Worm (Caenorhabditis elegans): ENCODE results near the gene bgnt-1.4.

Gene bgnt-1.4

ce11 chrV:4791569-4791968, 30.8 kb downstream of the bgnt-1.4 start, which contains the start of gene R02F11.11:
Gene R02F11.11, plus strand, starts transcription at chrV:4791869.
- TF ChIP-seq R02D3.7 (tag; optimal IDR thresholded peaks at IDR 0.05) = no peak
- no peak for TF ChIP-seq egl-27 (tag; optimal IDR thresholded peaks at IDR 0.05)
- TF ChIP-seq mdl-1 (tag; optimal IDR thresholded peaks at IDR 0.05) = no peak

ce11 chrV:4794308-4794707, 33.5 kb downstream of the bgnt-1.4 start, which contains the start of gene R02F11.2:
Gene R02F11.2, plus strand, starts transcription at chrV:4794599.
- TF ChIP-seq fkh-2 (tag; optimal IDR thresholded peaks at IDR 0.05) (no peak), daf-12 (tag; optimal IDR thresholded peaks at IDR 0.05) (no peak), nhr-11 (tag; optimal IDR thresholded peaks at IDR 0.05) (peak; percentile 45)

- no peak for TF ChIP-seq nhr-237 (tag; optimal IDR thresholded peaks at IDR 0.05)
- TF ChIP-seq ZK546.5 (tag; optimal IDR thresholded peaks at IDR 0.05) = no peak
- TF ChIP-seq ceh-16 (tag; optimal IDR thresholded peaks at IDR 0.05) = no peak
- no peak for TF ChIP-seq pha-4 (tag; optimal IDR thresholded peaks at IDR 0.05)
- TF ChIP-seq tbx-2 (tag; optimal IDR thresholded peaks at IDR 0.05) = no peak
- no peak for TF ChIP-seq pqm-1 (tag; optimal IDR thresholded peaks at IDR 0.05)
- no peak for TF ChIP-seq elt-3 (tag; optimal IDR thresholded peaks at IDR 0.05)
- no peak for TF ChIP-seq lin-15B (tag; optimal IDR thresholded peaks at IDR 0.05)
- no peak for TF ChIP-seq unc-62 (GFP tag; optimal IDR thresholded peaks at IDR 0.05)
- TF ChIP-seq sea-2 (GFP tag; optimal IDR thresholded peaks at IDR 0.05) = no peak
- TF ChIP-seq ceh-82 (tag; optimal IDR thresholded peaks at IDR 0.05) = no peak
- no peak for TF ChIP-seq nhr-11 (tag; optimal IDR thresholded peaks at IDR 0.05)
- TF ChIP-seq nhr-76 (tag; optimal IDR thresholded peaks at IDR 0.05) = no peak
- no peak for TF ChIP-seq egl-5 (tag; optimal IDR thresholded peaks at IDR 0.05)
- TF ChIP-seq hmg-11 (tag; optimal IDR thresholded peaks at IDR 0.05) = no peak
- no peak for TF ChIP-seq nhr-77 (tag; optimal IDR thresholded peaks at IDR 0.05)
- TF ChIP-seq nhr-12 (tag; optimal IDR thresholded peaks at IDR 0.05) = no peak
- TF ChIP-seq fos-1 (tag; optimal IDR thresholded peaks at IDR 0.05) = no peak
- no peak for TF ChIP-seq nhr-28 (tag; optimal IDR thresholded peaks at IDR 0.05)
Measured at ce11 chrV:4800794-4801193, 40.0 kb downstream of the bgnt-1.4 start, which contains the start of gene R02F11.1. Gene R02F11.1, plus strand, starts transcription at chrV:4801094.

ce11 chrV:4801943-4802342, 41.2 kb downstream of the bgnt-1.4 start:
- TF ChIP-seq nfya-1 (tag; optimal IDR thresholded peaks at IDR 0.05; ENCODE audit: insufficient read depth) (no peak), nhr-67 (tag; optimal IDR thresholded peaks at IDR 0.05) (no peak), aly-2 (tag; optimal IDR thresholded peaks at IDR 0.05) (no peak), mdl-1 (tag; optimal IDR thresholded peaks at IDR 0.05) (no peak), elt-2 (tag; optimal IDR thresholded peaks at IDR 0.05) (no peak), elt-3 (tag; optimal IDR thresholded peaks at IDR 0.05) (no peak), egl-5 (tag; optimal IDR thresholded peaks at IDR 0.05) (no peak), ZK546.5 (tag; optimal IDR thresholded peaks at IDR 0.05) (no peak), ceh-9 (tag; optimal IDR thresholded peaks at IDR 0.05) (no peak)

ce11 chrV:4805847-4806246, 45.1 kb downstream of the bgnt-1.4 start, which contains the start of gene R02F11.3:
Gene R02F11.3, minus strand, starts transcription at chrV:4805947.
- TF ChIP-seq ceh-9 (tag; optimal IDR thresholded peaks at IDR 0.05) (no peak), eor-1 (tag; optimal IDR thresholded peaks at IDR 0.05) (no peak), ceh-28 (tag; optimal IDR thresholded peaks at IDR 0.05) (no peak)

- no peak for TF ChIP-seq nhr-11 (tag; optimal IDR thresholded peaks at IDR 0.05)
- TF ChIP-seq nhr-77 (tag; optimal IDR thresholded peaks at IDR 0.05) = no peak
- no peak for TF ChIP-seq nhr-25 (tag; optimal IDR thresholded peaks at IDR 0.05)
- no peak for TF ChIP-seq nhr-28 (tag; optimal IDR thresholded peaks at IDR 0.05)
- TF ChIP-seq tbx-2 (tag; optimal IDR thresholded peaks at IDR 0.05) = no peak
Measured at ce11 chrV:4806859-4807258, 46.1 kb downstream of the bgnt-1.4 start.

ce11 chrV:4810653-4811052, 49.9 kb downstream of the bgnt-1.4 start:
- TF ChIP-seq lin-39 (tag; optimal IDR thresholded peaks at IDR 0.05) (peak; percentile 56), ceh-9 (tag; optimal IDR thresholded peaks at IDR 0.05) (no peak), eor-1 (tag; optimal IDR thresholded peaks at IDR 0.05) (no peak), elt-2 (tag; optimal IDR thresholded peaks at IDR 0.05) (no peak), elt-3 (tag; optimal IDR thresholded peaks at IDR 0.05) (no peak), lsy-12 (tag; optimal IDR thresholded peaks at IDR 0.05) (no peak), elt-1 (tag; optimal IDR thresholded peaks at IDR 0.05) (no peak), nhr-237 (tag; optimal IDR thresholded peaks at IDR 0.05) (no peak), lin-15B (tag; optimal IDR thresholded peaks at IDR 0.05) (peak; percentile 82), nhr-11 (tag; optimal IDR thresholded peaks at IDR 0.05) (no peak), jun-1 (tag; optimal IDR thresholded peaks at IDR 0.05) (no peak), sea-2 (GFP tag; optimal IDR thresholded peaks at IDR 0.05) (no peak), aly-2 (tag; optimal IDR thresholded peaks at IDR 0.05) (no peak), nhr-25 (tag; optimal IDR thresholded peaks at IDR 0.05) (no peak), nfya-1 (tag; optimal IDR thresholded peaks at IDR 0.05; ENCODE audit: insufficient read depth) (peak; percentile 63), ama-1 (optimal IDR thresholded peaks at IDR 0.05) (no peak), nhr-12 (tag; optimal IDR thresholded peaks at IDR 0.05) (no peak), ztf-11 (tag; optimal IDR thresholded peaks at IDR 0.05) (no peak), pha-4 (tag; optimal IDR thresholded peaks at IDR 0.05) (peak; percentile 9), nhr-77 (tag; optimal IDR thresholded peaks at IDR 0.05) (no peak), hmg-11 (tag; optimal IDR thresholded peaks at IDR 0.05) (peak; percentile 70), unc-39 (tag; optimal IDR thresholded peaks at IDR 0.05) (no peak), zag-1 (tag; optimal IDR thresholded peaks at IDR 0.05) (no peak), ceh-16 (tag; optimal IDR thresholded peaks at IDR 0.05) (no peak), daf-12 (tag; optimal IDR thresholded peaks at IDR 0.05) (no peak)

Data from whole organism, L3 larva.